Fruit fly (Drosophila melanogaster): ENCODE measurements around the gene Map205.

Map205 gene

DNA sequence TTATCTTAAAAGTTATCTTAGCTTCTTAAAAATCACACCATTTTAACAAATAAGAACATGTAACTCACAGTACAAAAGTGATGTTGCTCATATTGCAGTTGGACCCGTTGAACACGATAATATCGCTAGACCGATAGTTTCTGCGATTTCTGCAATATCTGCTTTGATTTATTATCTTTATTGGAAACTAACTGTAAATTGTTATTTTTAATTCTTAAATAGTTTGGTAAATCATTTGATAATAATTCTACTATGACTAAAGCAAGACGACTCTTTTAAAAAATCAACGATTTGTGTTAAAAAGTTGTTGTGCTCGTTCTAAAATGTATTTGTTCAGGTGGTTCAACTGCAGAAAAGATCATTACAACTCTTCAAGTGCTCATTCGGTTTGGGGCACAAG, 21.6 kb downstream of the Map205 start:
- TF ChIP-seq tj (GFP tag; optimal IDR thresholded peaks at IDR 0.05) (no peak), kay (GFP tag; ENCODE audit: borderline replicate concordance) (peak; percentile 64)

- no peak for TF ChIP-seq CG14711 (tag; optimal IDR thresholded peaks at IDR 0.05)
- TF ChIP-seq CG1620 (GFP tag; optimal IDR thresholded peaks at IDR 0.05): no peak
- no peak for TF ChIP-seq CG11617 (GFP tag; optimal IDR thresholded peaks at IDR 0.05)
- no peak for TF ChIP-seq cnc (optimal IDR thresholded peaks at IDR 0.05)
- no peak for TF ChIP-seq pad (GFP tag; optimal IDR thresholded peaks at IDR 0.05)
These were observed 24.5 kb downstream of the Map205 start for dm6 chr3R:32043778-32044177.

DNA sequence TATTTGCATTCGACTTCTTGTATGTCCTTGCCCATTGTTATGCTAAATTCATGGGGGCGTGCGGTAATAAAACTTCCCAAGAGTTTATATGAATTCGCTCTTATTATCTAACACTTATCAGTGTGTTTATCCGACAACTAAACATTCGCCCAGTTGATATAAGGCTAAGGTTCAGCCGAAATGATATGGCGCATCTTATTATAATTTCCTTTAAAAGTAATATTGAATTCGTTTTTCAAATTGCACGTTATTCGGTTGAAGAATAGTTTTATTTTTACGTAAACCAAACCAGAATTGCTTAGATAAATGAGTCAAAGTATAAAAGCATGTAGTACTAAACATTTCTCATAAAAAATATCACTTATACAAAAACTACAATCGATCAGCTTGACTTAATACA, 30.2 kb downstream of the Map205 start, which contains the start of gene Pos:
Pos (plus strand) TSS at position 301 of the 400 bp plus-strand sequence.
- no peak for TF ChIP-seq Mnt (GFP tag; optimal IDR thresholded peaks at IDR 0.05)
- TF ChIP-seq CG11617 (GFP tag; optimal IDR thresholded peaks at IDR 0.05): no peak
- TF ChIP-seq kay (GFP tag; ENCODE audit: borderline replicate concordance): no peak
- no peak for TF ChIP-seq Crg-1 (GFP tag; optimal IDR thresholded peaks at IDR 0.05)
- no peak for TF ChIP-seq cnc (optimal IDR thresholded peaks at IDR 0.05)
- TF ChIP-seq cic (GFP tag; optimal IDR thresholded peaks at IDR 0.05): no peak
- no peak for TF ChIP-seq ovo (GFP tag; optimal IDR thresholded peaks at IDR 0.05)
- no peak for TF ChIP-seq tj (GFP tag; optimal IDR thresholded peaks at IDR 0.05)
- no peak for TF ChIP-seq CG14711 (tag; optimal IDR thresholded peaks at IDR 0.05)
- no peak for TF ChIP-seq pad (GFP tag; optimal IDR thresholded peaks at IDR 0.05)
- no peak for TF ChIP-seq bab1 (GFP tag; optimal IDR thresholded peaks at IDR 0.05)
- no peak for TF ChIP-seq CG33017 (tag; optimal IDR thresholded peaks at IDR 0.05)
- TF ChIP-seq CG7101 (tag; optimal IDR thresholded peaks at IDR 0.05): no peak
- TF ChIP-seq Clk (GFP tag; optimal IDR thresholded peaks at IDR 0.05): no peak
- no peak for TF ChIP-seq Hr96 (GFP tag; optimal IDR thresholded peaks at IDR 0.05)
- TF ChIP-seq CG1620 (GFP tag; optimal IDR thresholded peaks at IDR 0.05): no peak
- TF ChIP-seq CG12768 (GFP tag; optimal IDR thresholded peaks at IDR 0.05): no peak
- no peak for TF ChIP-seq CG7045 (GFP tag; optimal IDR thresholded peaks at IDR 0.05)
- TF ChIP-seq toe (GFP tag; optimal IDR thresholded peaks at IDR 0.05): no peak

dm6 chr3R:32032885-32033284, 35.4 kb downstream of the Map205 start:
- TF ChIP-seq toe (GFP tag; optimal IDR thresholded peaks at IDR 0.05) (no peak), CG12768 (GFP tag; optimal IDR thresholded peaks at IDR 0.05) (no peak), Clk (GFP tag; optimal IDR thresholded peaks at IDR 0.05) (no peak), tj (GFP tag; optimal IDR thresholded peaks at IDR 0.05) (no peak), bab1 (GFP tag; optimal IDR thresholded peaks at IDR 0.05) (no peak), CG1620 (GFP tag; optimal IDR thresholded peaks at IDR 0.05) (no peak), cnc (optimal IDR thresholded peaks at IDR 0.05) (no peak), CG7045 (GFP tag; optimal IDR thresholded peaks at IDR 0.05) (no peak)

DNA sequence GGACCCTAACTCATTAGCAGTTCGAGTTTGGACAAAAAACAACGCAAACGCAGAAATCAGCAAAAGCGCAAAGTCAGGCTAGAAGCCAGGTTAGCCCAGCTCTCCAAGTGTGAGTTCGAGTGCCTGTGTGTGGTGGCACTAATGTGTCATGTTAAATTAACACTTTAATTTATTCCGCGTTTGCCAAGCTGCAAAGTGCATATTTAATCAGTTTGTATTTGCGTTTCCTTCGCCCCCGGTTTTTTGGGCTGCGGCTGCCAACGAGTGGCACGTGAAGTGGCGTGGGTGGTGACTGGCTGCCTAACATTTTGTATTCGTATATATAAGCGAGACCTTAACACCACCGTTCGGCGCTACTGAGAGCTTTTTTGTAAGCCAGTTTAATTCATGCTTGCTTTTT, 39.1 kb downstream of the Map205 start:
- TF ChIP-seq CG7045 (GFP tag; optimal IDR thresholded peaks at IDR 0.05) (no peak), cic (GFP tag; optimal IDR thresholded peaks at IDR 0.05) (no peak), bab1 (GFP tag; optimal IDR thresholded peaks at IDR 0.05) (no peak), CG14711 (tag; optimal IDR thresholded peaks at IDR 0.05) (no peak), pad (GFP tag; optimal IDR thresholded peaks at IDR 0.05) (no peak), Crg-1 (GFP tag; optimal IDR thresholded peaks at IDR 0.05) (no peak), tj (GFP tag; optimal IDR thresholded peaks at IDR 0.05) (no peak), CG12768 (GFP tag; optimal IDR thresholded peaks at IDR 0.05) (no peak), CG5204 (GFP tag; optimal IDR thresholded peaks at IDR 0.05) (no peak), CG1620 (GFP tag; optimal IDR thresholded peaks at IDR 0.05) (no peak), kay (GFP tag; ENCODE audit: borderline replicate concordance) (no peak), Clk (GFP tag; optimal IDR thresholded peaks at IDR 0.05) (no peak), ovo (GFP tag; optimal IDR thresholded peaks at IDR 0.05) (no peak)

DNA sequence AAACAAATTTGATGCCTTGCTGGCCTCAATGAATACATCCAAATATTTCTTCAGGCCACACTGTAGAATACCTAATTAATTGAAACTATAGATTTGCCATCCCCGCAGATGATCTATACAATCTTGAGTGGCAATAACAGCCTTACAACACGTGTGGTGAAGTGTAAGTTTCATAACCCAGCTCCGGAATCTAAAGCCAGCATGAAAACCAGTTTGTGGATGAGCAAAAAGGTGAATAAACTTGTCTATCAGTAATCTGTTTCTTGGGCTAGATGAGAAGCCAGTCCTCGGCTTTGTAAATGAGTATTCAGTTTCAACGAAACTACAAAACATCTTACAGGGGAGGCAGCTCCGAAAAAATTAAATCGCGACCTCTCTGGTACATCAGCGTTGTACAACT, 46.2 kb downstream of the Map205 start:
- TF ChIP-seq tj (GFP tag; optimal IDR thresholded peaks at IDR 0.05): no peak
- no peak for TF ChIP-seq Crg-1 (GFP tag; optimal IDR thresholded peaks at IDR 0.05)
- no peak for TF ChIP-seq cnc (optimal IDR thresholded peaks at IDR 0.05)
- TF ChIP-seq CG11617 (GFP tag; optimal IDR thresholded peaks at IDR 0.05): no peak
- no peak for TF ChIP-seq ovo (GFP tag; optimal IDR thresholded peaks at IDR 0.05)
- no peak for TF ChIP-seq CG7045 (GFP tag; optimal IDR thresholded peaks at IDR 0.05)
- no peak for TF ChIP-seq kay (GFP tag; ENCODE audit: borderline replicate concordance)
- no peak for TF ChIP-seq CG14711 (tag; optimal IDR thresholded peaks at IDR 0.05)
- TF ChIP-seq toe (GFP tag; optimal IDR thresholded peaks at IDR 0.05): no peak
- TF ChIP-seq CG5204 (GFP tag; optimal IDR thresholded peaks at IDR 0.05): no peak
- no peak for TF ChIP-seq CG1620 (GFP tag; optimal IDR thresholded peaks at IDR 0.05)
- TF ChIP-seq Clk (GFP tag; optimal IDR thresholded peaks at IDR 0.05): no peak
- TF ChIP-seq cic (GFP tag; optimal IDR thresholded peaks at IDR 0.05): no peak
- no peak for TF ChIP-seq pad (GFP tag; optimal IDR thresholded peaks at IDR 0.05)
- TF ChIP-seq Mnt (GFP tag; optimal IDR thresholded peaks at IDR 0.05): no peak
- TF ChIP-seq Hr96 (GFP tag; optimal IDR thresholded peaks at IDR 0.05): no peak
- TF ChIP-seq CG12768 (GFP tag; optimal IDR thresholded peaks at IDR 0.05): no peak
- no peak for TF ChIP-seq bab1 (GFP tag; optimal IDR thresholded peaks at IDR 0.05)
- no peak for TF ChIP-seq CG33017 (tag; optimal IDR thresholded peaks at IDR 0.05)

Data from whole organism, adult.